Fruit fly (Drosophila melanogaster) ovary, adult (tissue): Measurements from ENCODE around the gene CG12783.

ENCODE experiments used
- CG17801 ChIP-seq: fragments of 200-800 bp; optimal IDR thresholded peaks from 2 replicates; lab custom pipeline; 2019; ENCODE audit warnings: missing biosample characterization, mild to moderate bottlenecking, missing genetic modification characterization, moderate library complexity; ENCODE audit not compliant: partially characterized antibody

Gene CG12783

DNA sequence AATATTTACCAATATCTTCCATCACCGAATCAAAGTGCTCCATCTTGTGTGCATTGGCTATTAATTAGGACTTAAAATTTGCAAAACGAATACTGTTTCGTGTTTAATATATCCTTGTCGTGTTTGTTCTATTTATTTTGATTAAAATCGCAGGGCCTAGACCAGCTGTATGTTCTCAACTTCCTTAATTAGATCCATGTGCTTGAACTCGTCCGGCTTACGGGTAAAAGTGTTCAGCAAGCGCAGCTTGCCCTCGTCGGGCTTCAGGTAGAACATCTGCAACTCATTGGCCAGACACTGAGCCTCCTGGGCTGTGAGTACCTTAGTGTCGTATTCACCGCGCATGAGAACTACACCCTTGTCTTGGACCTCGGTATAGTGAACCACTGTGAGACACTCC lies at the start of gene CG12783:
Gene CG12783, minus strand, starts transcription at position 101 of the 400 bp plus-strand sequence.
- TF ChIP-seq CG17801, result no peak

DNA sequence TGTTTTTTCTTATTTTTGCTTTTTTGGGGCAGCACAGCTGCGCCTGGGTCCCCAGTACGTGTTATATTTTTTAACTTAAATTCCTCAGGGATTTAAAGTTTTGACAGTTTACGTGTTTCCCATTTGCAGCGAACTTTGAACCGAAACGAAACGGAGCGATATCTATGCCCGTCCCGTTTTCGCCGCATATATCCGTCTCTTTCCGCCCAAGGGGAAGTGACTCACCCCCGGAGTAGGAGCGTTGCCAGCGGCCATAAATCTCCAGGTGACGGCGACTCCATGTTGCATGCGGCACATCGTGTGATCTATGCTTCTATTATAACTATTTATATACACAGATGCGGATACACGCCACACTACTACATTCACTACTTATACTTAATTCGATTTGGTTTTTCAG lies 48.5 kb upstream of the CG12783 start:
- TF ChIP-seq CG17801, result no peak

DNA sequence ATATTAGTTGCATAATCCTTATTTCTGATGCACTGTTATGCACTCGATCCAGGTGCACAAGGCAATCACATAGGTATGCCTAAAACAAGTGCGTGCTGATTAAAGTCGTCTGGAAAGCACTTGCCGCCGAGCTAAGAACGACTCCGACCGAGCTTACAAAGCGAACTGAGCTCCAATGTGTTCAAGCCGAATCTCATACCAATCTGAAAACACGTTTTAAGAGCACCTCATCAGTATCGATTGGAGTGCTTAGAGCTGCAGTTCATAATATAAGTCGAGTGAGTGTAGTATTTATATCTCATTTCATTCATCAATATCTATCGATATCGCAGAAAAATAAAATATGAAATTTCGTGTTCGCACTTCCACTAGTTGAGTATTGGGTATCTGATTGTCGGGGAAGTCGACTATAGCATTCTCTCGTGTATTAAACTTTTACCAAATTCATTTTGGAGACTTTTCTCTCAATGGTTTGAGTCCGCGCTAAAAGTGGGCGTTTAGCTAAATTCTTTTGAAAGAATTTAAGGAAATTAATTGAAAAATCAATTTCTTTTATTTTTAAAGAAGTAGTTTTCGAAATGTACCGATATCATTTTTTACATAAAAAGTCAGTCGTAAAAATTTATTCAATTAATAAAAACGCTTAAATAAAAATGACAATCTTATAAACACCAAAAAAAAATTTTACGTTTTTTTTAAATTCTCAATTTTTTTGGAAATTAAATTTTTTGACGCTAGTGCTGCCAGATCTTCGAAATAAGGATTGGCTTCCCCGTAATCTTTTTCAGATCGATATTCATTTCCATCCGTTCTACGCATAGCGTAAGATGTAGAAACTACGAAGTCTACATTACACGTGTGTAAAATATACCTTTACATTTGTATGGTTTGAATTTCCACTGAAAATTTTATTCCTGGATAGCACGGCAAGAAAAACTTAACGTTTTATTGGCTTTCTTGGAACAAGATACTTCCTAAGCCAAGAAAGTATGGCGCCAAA lies 42.6 kb upstream of the CG12783 start, which contains the start of gene modSP:
Gene modSP, minus strand, starts transcription at position 169 of the 1,000 bp plus-strand sequence.
- TF ChIP-seq CG17801, result no peak

DNA sequence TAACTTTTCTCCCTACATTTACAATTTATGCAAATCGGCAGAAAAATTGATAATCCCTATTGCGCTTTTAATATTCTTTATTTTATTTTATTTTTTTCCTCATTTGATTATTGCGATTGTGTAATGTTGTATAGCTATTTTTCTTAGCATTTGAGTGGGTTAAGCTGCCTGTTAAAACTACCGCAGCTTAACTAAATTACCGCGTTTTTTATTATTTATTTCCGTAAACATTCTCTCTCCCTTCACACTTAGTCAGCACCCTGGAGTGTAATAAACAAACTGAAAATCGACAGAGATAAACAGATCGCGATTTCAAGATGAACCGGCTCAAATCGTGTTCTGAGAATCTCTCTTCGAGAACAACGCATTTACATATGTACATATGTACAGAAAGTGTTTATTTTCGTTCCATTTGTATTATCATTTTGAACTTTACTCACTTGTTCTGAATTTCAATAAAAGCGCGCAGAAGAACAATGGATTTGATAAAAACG lies 41.8 kb upstream of the CG12783 start:
- TF ChIP-seq CG17801, result no peak

DNA sequence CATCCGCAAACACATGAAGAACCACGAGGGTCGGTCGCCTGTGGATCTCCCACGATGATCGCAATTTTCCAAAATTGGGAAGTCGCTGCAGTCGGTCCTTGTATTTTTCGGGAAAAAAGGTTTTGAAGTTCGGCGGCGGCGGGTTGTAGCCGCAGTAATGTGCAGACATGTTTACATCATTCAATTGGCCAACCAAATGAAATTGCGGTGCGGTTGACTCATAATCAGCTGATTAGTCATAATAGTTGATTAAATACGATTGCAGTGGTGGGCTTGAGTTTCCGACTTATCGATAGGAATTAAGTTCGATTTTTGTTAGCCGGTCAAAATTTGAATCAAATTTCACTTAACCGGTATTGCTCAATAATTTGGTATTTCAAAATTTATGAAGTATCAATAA lies 38.9 kb upstream of the CG12783 start, which contains the start of gene CG14907:
Gene CG14907, minus strand, starts transcription at position 229 of the 400 bp plus-strand sequence.
- TF ChIP-seq CG17801, result peak; percentile 37

DNA sequence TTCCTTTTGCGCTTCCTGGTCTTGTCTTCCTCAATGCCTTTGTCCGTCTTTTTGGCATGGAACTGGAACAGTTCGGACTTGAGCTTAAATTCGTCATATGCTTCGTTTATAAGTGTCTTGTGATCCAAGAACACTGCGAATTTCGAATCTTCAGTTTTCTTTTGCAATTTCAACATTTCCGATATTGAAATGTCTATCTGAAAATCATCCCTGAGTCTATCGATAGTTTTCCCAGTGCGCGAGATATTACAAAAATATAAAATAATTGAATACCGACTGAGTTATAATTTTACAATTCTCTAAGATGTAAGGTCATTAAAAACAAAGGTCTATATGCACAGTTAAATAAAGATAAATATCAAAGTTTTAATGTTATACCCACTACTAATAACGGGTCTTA lies 37.8 kb upstream of the CG12783 start, which contains the start of gene Mettl4:
Gene Mettl4, minus strand, starts transcription at position 208 of the 400 bp plus-strand sequence.
- TF ChIP-seq CG17801, result no peak

DNA sequence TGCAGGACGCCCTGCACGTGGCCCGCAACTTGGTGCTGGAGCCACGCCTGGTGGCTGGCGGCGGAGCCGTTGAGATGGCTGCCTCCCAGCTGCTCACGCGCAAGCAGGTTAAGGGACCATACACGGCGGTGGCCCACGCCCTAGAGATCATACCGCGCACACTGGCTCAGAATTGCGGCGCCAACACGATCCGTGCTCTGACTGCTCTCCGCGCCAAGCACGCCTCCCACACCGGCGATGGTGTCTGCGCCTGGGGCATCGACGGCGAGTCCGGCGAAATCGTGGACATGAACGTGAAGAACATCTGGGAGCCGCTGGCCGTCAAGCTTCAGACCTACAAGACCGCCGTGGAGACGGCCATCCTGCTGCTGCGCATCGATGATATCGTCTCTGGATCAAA lies 36.1 kb upstream of the CG12783 start:
- TF ChIP-seq CG17801, result no peak

DNA sequence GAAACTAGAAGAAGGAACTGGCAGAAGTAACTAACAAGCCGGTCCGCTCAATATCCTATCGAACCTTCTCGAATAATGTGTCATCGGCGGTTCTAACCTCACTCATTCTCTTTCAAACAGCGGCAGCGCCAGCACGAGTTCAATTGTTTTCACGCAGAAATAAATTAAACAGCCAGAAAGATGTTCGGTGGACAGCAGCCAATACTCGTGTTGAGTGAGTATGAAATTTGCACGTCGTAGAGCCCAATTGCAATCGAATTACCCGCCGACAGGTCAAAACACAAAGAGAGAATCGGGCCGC lies 34.5 kb upstream of the CG12783 start:
- TF ChIP-seq CG17801, result peak; percentile 16

DNA sequence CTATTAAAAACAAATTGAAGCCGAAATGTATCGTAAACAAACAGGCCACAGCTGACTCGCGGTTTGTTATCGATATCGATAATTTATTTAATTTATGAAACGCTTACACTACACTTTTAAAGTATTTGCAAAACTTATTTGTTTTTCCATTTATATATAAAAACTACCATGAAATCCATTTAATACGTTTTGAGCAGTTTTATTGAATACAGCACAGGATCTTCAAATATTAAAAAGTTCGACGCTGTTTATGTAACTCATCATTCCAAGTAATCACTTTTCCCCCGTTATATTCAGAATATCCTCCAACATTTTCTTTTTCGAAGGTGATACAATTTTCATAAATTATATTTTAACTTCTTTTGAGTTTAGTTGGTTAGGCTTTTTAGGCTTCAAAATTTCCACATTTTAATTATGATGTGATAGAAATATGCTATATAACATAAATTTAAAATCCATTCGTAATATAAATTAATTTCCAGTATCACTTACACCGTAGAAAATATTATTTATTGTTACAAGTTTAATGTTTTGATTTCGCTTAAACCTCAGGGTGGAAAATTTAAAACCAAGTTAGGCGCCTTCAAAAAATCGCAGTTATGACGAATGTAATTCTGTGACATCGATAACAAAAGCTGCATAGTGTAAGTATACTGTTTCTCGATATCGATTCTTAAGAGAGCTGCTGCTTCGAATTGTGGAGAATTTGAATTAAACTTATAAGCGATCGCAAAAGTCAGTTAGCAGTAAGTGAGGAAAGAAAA lies 33.9 kb upstream of the CG12783 start, which contains the start of the genes CG10324 and CCT3:
Gene CG10324, minus strand, starts transcription at position 53 of the 764 bp plus-strand sequence.
Gene CCT3, plus strand, starts transcription at position 654 of the 764 bp plus-strand sequence.
- peak; percentile 51 for TF ChIP-seq CG17801

DNA sequence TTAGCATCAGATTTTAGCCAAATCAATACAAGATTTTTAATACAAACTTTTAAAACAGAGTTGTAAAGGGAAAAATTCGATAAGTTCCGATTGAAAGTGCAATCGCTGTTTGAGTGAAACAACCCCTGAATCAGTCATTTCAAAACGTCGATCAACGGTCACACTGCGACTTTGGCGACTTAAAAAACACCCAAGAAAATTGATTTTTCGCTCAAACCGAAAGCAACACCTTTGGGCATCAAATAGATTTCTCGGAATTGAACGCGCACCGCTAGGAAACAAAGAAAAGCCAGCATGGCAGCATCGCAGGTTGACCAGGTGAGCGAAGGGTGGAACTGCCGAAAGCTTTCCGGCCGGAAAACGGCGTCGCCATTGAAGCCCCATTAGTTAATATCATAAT lies 30.4 kb upstream of the CG12783 start, which contains the start of gene Arl6IP1:
Gene Arl6IP1, plus strand, starts transcription at position 15 of the 400 bp plus-strand sequence.
- peak; percentile 7 for TF ChIP-seq CG17801

DNA sequence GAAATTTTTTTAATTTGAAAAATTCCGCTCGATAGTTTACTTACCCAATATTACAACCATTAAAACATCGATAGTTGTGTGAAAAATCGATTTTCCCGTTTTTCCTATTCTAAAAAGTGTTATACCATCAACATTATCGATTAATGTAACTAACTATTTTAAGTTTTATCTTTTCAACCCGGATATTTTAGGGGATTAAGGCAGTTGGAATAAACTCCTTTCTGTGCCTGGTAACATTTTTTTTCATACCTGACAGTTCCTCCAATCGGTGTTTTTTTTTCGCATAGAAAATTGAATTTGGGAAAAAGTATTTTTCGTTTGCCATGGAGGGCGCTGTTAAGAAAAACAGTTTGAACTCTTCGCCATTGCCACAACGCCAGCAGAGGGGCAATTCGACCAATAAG lies 26.8 kb upstream of the CG12783 start, which contains the start of gene nonA-l:
Gene nonA-l, plus strand, starts transcription at position 201 of the 404 bp plus-strand sequence.
- TF ChIP-seq CG17801, result no peak

DNA sequence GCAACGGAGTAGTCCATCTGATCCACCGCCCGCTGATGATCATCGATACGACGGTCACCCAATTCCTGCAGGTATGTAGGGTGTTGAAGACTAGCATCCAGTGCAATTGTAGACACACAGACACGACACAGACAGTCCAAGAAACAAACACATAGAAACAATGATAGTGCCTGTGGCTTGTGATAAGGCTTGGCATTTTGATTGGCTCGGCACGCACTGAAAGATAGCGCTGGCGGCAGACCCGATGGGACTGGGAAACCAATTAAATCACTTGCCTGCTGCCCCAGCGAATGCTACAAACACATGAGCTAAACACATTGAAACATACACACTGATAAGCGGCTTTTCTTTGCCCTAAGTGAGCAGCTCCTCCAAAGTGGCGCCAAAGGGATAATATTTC lies 19.5 kb upstream of the CG12783 start:
- no peak for TF ChIP-seq CG17801

DNA sequence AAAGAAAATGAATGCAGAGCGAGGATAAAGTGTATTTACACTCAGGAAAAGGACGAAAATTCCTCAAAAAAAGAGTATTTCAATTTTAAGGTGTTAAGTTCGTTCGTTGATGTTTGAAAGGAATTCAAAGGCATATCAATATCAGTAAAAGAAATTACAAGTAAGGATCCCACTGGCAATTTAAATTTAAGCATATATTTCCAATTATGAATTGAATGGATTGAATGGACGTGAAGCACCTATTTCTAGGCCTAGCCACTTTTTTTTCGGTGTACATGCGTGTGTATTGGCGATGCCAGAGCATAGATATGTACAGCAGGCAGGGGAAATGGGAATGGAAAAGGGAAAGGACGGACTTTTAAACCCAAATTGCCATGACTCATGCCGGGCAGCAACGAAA lies 17.4 kb upstream of the CG12783 start:
- no peak for TF ChIP-seq CG17801

DNA sequence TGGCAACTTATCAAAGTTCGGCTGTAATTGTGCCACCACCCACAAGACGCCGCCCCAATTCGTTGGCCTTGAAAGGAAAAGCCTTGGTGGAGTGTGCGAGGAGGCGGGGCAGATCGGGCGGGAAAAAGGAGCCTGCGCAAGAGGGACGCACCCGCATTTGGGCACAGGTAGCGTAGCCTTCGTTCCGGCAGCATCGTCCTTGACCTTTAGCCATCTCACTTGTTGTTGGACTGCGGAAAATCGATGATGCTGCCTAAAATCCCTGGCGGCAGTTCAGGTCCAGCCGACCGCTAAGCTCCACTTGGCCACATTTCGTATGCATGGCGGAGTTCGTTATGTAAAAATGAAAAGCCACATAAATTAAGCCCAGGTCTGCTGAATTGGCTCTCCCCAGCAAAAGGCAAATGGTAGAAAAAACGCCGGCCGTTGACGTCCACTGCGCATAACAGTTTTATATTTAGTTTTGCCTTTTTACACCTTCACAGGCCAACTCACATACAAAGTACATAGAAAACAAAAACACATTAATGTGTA lies 13.8 kb upstream of the CG12783 start:
- TF ChIP-seq CG17801, result no peak

DNA sequence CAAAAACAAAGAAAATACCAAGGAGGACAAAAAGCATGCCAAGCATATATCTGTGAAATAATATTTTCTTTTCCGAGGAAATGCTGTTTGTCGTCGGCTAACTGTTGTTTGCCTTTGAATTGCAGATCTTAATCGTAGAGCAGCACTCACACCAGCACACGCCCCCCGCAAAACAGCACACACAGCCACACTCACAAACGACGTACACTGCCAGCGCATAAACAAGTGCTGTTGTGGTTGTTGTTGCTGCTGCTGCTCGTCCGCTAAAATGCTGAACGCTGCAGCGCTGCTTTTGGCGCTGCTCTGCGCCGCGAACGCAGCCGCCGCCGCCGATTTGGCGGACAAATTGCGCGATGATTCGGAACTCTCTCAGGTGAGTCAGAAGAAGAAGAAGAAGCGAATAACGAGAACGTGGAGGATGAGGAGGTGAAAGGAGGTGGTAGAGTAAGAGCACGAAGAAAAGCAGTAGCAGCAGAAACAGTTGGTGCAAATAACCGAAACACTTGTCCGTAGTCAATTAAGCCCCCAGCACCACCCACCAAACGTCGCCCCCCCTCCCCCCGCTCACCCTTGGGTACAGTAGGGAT lies 12.7 kb upstream of the CG12783 start:
- no peak for TF ChIP-seq CG17801
